Fruit fly (Drosophila melanogaster) whole organism, embryonic: Measurements from ENCODE around the gene CG9008.

Experiments used
- Abd-B ChIP-seq: fragments of 200-800 bp; sonication (Bioruptor generic); optimal IDR thresholded peaks from 2 replicates; lab custom pipeline; 2018; ENCODE audit warnings: missing biosample characterization, mild to moderate bottlenecking, missing genetic modification characterization, moderate library complexity
- BEAF-32 ChIP-seq: fragments of 200-800 bp; sonication (Bioruptor generic); optimal IDR thresholded peaks from 3 replicates; lab custom pipeline; 2017; ENCODE audit warnings: missing biosample characterization, missing genetic modification characterization, mild to moderate bottlenecking, moderate library complexity, missing genetic modification reagents
- Bgb ChIP-seq: fragments of 200-800 bp; sonication (Bioruptor generic); IDR thresholded peaks from 2 replicates; pipeline ENCODE4 v1.3.6; 2022; ENCODE audit warnings: missing biosample characterization, missing genetic modification characterization; ENCODE audit not compliant: partially characterized antibody
- CG1024 ChIP-seq: fragments of 200-800 bp; sonication (Bioruptor generic); IDR thresholded peaks from 2 replicates; pipeline ENCODE4 v1.3.6; 2022; ENCODE audit warnings: missing biosample characterization, missing genetic modification characterization
- CG10267 ChIP-seq: fragments of 200-800 bp; sonication (Bioruptor generic); optimal IDR thresholded peaks from 2 replicates; lab custom pipeline; 2018; ENCODE audit warnings: missing biosample characterization, mild to moderate bottlenecking, missing genetic modification characterization, moderate library complexity
- CG13424 ChIP-seq: fragments of 200-800 bp; sonication (Bioruptor generic); optimal IDR thresholded peaks from 2 replicates; lab custom pipeline; 2019; ENCODE audit warnings: missing biosample characterization, mild to moderate bottlenecking, missing genetic modification characterization, moderate library complexity
- CG1647 ChIP-seq: fragments of 200-800 bp; sonication (Bioruptor generic); optimal IDR thresholded peaks from 3 replicates; lab custom pipeline; 2016; ENCODE audit warnings: missing biosample characterization, missing genetic modification characterization
- CG1832 ChIP-seq: fragments of 200-800 bp; sonication (Bioruptor generic); optimal IDR thresholded peaks from 2 replicates; lab custom pipeline; 2017; ENCODE audit warnings: missing biosample characterization, mild to moderate bottlenecking, missing genetic modification characterization, inconsistent platforms
- CG2129 ChIP-seq: fragments of 200-800 bp; sonication (Bioruptor generic); IDR thresholded peaks from 2 replicates; pipeline ENCODE4 v1.3.6; 2022; ENCODE audit warnings: missing biosample characterization, missing genetic modification characterization; ENCODE audit not compliant: partially characterized antibody
- CG32532 ChIP-seq: fragments of 200-800 bp; sonication (Bioruptor generic); IDR thresholded peaks from 2 replicates; pipeline ENCODE4 v1.3.6; 2022; ENCODE audit warnings: missing biosample characterization, missing genetic modification characterization
- CG3995 ChIP-seq: fragments of 200-800 bp; sonication (Bioruptor generic); optimal IDR thresholded peaks from 3 replicates; lab custom pipeline; 2016; ENCODE audit warnings: missing biosample characterization, missing genetic modification characterization
- CG4404 ChIP-seq: fragments of 200-800 bp; sonication (Bioruptor generic); IDR thresholded peaks from 2 replicates; pipeline ENCODE4 v1.3.6; 2022; ENCODE audit warnings: missing biosample characterization, missing genetic modification characterization
- CG4707 ChIP-seq: fragments of 200-800 bp; sonication (Bioruptor generic); optimal IDR thresholded peaks from 2 replicates; lab custom pipeline; 2018; ENCODE audit warnings: missing biosample characterization, mild to moderate bottlenecking, missing genetic modification characterization, moderate library complexity
- CG8924 ChIP-seq: fragments of 200-800 bp; optimal IDR thresholded peaks from 3 replicates; lab custom pipeline; 2019; ENCODE audit warnings: missing biosample characterization, mild to moderate bottlenecking, missing genetic modification characterization, moderate library complexity
- CHES-1-like ChIP-seq: fragments of 200-800 bp; sonication (Bioruptor generic); optimal IDR thresholded peaks from 2 replicates; lab custom pipeline; 2016; ENCODE audit warnings: missing biosample characterization, missing genetic modification characterization
- D ChIP-seq, 2 experiments: fragments of 200-800 bp in 1 of 2; fragments of >200 bp in 1 of 2; sonication (Bioruptor generic) in 1 of 2; optimal IDR thresholded peaks; 2 replicates in 1 of 2; 3 replicates in 1 of 2; lab custom pipeline; 2017; ENCODE audit warnings: mild to moderate bottlenecking in 1 of 2, missing biosample characterization in 1 of 2, missing genetic modification characterization in 1 of 2, missing genetic modification reagents in 1 of 2
- E2f2 ChIP-seq: fragments of 200-800 bp; sonication (Bioruptor generic); IDR thresholded peaks from 2 replicates; pipeline ENCODE4 v1.3.6; 2022; ENCODE audit warnings: missing biosample characterization, missing genetic modification characterization
- HmgZ ChIP-seq: fragments of 200-800 bp; sonication (Bioruptor generic); optimal IDR thresholded peaks from 2 replicates; lab custom pipeline; 2018; ENCODE audit warnings: missing biosample characterization, mild to moderate bottlenecking, missing genetic modification characterization
- Lhr ChIP-seq: fragments of 200-800 bp; sonication (Bioruptor generic); optimal IDR thresholded peaks from 3 replicates; lab custom pipeline; 2017; ENCODE audit warnings: mild to moderate bottlenecking, missing biosample characterization, missing genetic modification reagents, missing genetic modification characterization
- Med ChIP-seq: fragments of 200-800 bp; sonication (Bioruptor generic); peaks from one replicate; lab custom pipeline; 2016; ENCODE audit warnings: missing biosample characterization, missing genetic modification characterization, mild to moderate bottlenecking, inconsistent platforms, moderate library complexity
- Myb ChIP-seq: fragments of 200-800 bp; sonication (Bioruptor generic); optimal IDR thresholded peaks from 2 replicates; lab custom pipeline; 2016; ENCODE audit warnings: missing biosample characterization, missing genetic modification characterization
- Opbp ChIP-seq: fragments of 200-800 bp; sonication (Bioruptor generic); IDR thresholded peaks from 3 replicates; pipeline ENCODE4 v1.3.6; 2022; ENCODE audit warnings: missing biosample characterization, missing genetic modification characterization; ENCODE audit not compliant: partially characterized antibody
- Pdp1 ChIP-seq, 2 experiments: fragments of 200-800 bp; sonication (Bioruptor generic); optimal IDR thresholded peaks; 3 replicates each; lab custom pipeline; 2016; ENCODE audit warnings: missing biosample characterization in 2 of 2, missing genetic modification characterization in 2 of 2, mild to moderate bottlenecking in 1 of 2, moderate library complexity in 1 of 2
- Poxn ChIP-seq: fragments of 200-800 bp; sonication (Bioruptor generic); IDR thresholded peaks from 2 replicates; pipeline ENCODE4 v1.3.6; 2022; ENCODE audit warnings: missing biosample characterization, missing genetic modification characterization
- Rx ChIP-seq: fragments of 200-800 bp; sonication (Bioruptor generic); IDR thresholded peaks from 2 replicates; pipeline ENCODE4 v1.3.6; 2022; ENCODE audit warnings: missing biosample characterization, missing genetic modification characterization
- Scr ChIP-seq: fragments of 200-800 bp; sonication (Bioruptor generic); IDR thresholded peaks from 2 replicates; pipeline ENCODE4 v1.3.6; 2022; ENCODE audit warnings: missing biosample characterization, missing genetic modification characterization; ENCODE audit not compliant: partially characterized antibody
- Sin3A ChIP-seq: fragments of >200 bp; optimal IDR thresholded peaks from 2 replicates; lab custom pipeline; 2018
- ac ChIP-seq: fragments of 200-800 bp; sonication (Bioruptor generic); optimal IDR thresholded peaks from 3 replicates; lab custom pipeline; 2017; ENCODE audit warnings: missing biosample characterization, mild to moderate bottlenecking, missing genetic modification characterization
- aop ChIP-seq: fragments of 200-800 bp; sonication (Bioruptor generic); IDR thresholded peaks from 2 replicates; pipeline ENCODE4 v1.3.6; 2022; ENCODE audit warnings: missing biosample characterization, missing genetic modification characterization
- ato ChIP-seq: fragments of 200-800 bp; sonication (Bioruptor generic); IDR thresholded peaks from 2 replicates; pipeline ENCODE4 v1.3.6; 2022; ENCODE audit warnings: missing biosample characterization, missing genetic modification characterization; ENCODE audit not compliant: partially characterized antibody
- disco-r ChIP-seq: fragments of 200-800 bp; sonication (Bioruptor generic); optimal IDR thresholded peaks from 2 replicates; lab custom pipeline; 2016; ENCODE audit warnings: missing biosample characterization, missing genetic modification characterization
- ems ChIP-seq: fragments of 200-800 bp; sonication (Bioruptor generic); optimal IDR thresholded peaks from 3 replicates; lab custom pipeline; 2016; ENCODE audit warnings: missing biosample characterization, missing genetic modification characterization
- gfzf ChIP-seq: fragments of 200-800 bp; sonication (Bioruptor generic); optimal IDR thresholded peaks from 2 replicates; lab custom pipeline; 2016; ENCODE audit warnings: missing biosample characterization, mild to moderate bottlenecking, missing genetic modification characterization, moderate library complexity
- insv ChIP-seq, 2 experiments: fragments of 200-800 bp; sonication (Bioruptor generic); optimal IDR thresholded peaks; 3 replicates each; lab custom pipeline; 2016 to 2018; ENCODE audit warnings: missing biosample characterization in 2 of 2, missing genetic modification characterization in 2 of 2
- inv ChIP-seq: fragments of 200-800 bp; sonication (Bioruptor generic); IDR thresholded peaks from 2 replicates; pipeline ENCODE4 v1.3.6; 2022; ENCODE audit warnings: missing biosample characterization, missing genetic modification characterization; ENCODE audit not compliant: partially characterized antibody
- mld ChIP-seq: fragments of 200-800 bp; sonication (Bioruptor generic); IDR thresholded peaks from 3 replicates; pipeline ENCODE4 v1.3.6; 2022; ENCODE audit warnings: missing biosample characterization, missing genetic modification characterization; ENCODE audit not compliant: partially characterized antibody
- nmo ChIP-seq: fragments of 200-800 bp; sonication (Bioruptor generic); optimal IDR thresholded peaks from 2 replicates; lab custom pipeline; 2018; ENCODE audit warnings: missing biosample characterization, mild to moderate bottlenecking, missing genetic modification characterization, moderate library complexity
- oc ChIP-seq: fragments of 200-800 bp; sonication (Bioruptor generic); optimal IDR thresholded peaks from 2 replicates; lab custom pipeline; 2018; ENCODE audit warnings: missing biosample characterization, mild to moderate bottlenecking, missing genetic modification characterization, moderate library complexity
- onecut ChIP-seq: fragments of 200-800 bp; sonication (Bioruptor generic); IDR thresholded peaks from 2 replicates; pipeline ENCODE4 v1.3.6; 2022; ENCODE audit warnings: missing biosample characterization, missing genetic modification characterization
- pfk ChIP-seq: fragments of 200-800 bp; sonication (Bioruptor generic); optimal IDR thresholded peaks from 2 replicates; lab custom pipeline; 2018; ENCODE audit warnings: missing biosample characterization, mild to moderate bottlenecking, missing genetic modification characterization, moderate library complexity
- pum ChIP-seq: fragments of 200-800 bp; sonication (Bioruptor generic); optimal IDR thresholded peaks from 2 replicates; lab custom pipeline; 2016; ENCODE audit warnings: missing biosample characterization, missing genetic modification characterization
- row ChIP-seq: fragments of 200-800 bp; sonication (Bioruptor generic); IDR thresholded peaks from 3 replicates; pipeline ENCODE4 v1.3.6; 2022; ENCODE audit warnings: missing biosample characterization, missing genetic modification characterization
- sens ChIP-seq: fragments of 200-800 bp; sonication (Bioruptor generic); peaks from one replicate; lab custom pipeline; 2016; ENCODE audit warnings: missing biosample characterization, missing genetic modification characterization
- sna ChIP-seq: fragments of 200-800 bp; sonication (Bioruptor generic); IDR thresholded peaks from 2 replicates; pipeline ENCODE4 v1.3.6; 2022; ENCODE audit warnings: missing biosample characterization, missing genetic modification characterization; ENCODE audit not compliant: partially characterized antibody
- stwl ChIP-seq: fragments of 200-800 bp; sonication (Bioruptor generic); optimal IDR thresholded peaks from 3 replicates; lab custom pipeline; 2018; ENCODE audit warnings: missing biosample characterization, mild to moderate bottlenecking, missing genetic modification characterization, moderate library complexity
- unc-4 ChIP-seq: fragments of 200-800 bp; sonication (Bioruptor generic); IDR thresholded peaks from 2 replicates; pipeline ENCODE4 v1.3.6; 2022; ENCODE audit warnings: missing biosample characterization, missing genetic modification characterization; ENCODE audit not compliant: partially characterized antibody
- vfl ChIP-seq: fragments of 200-800 bp; sonication (Bioruptor generic); optimal IDR thresholded peaks from 2 replicates; lab custom pipeline; 2016; ENCODE audit warnings: missing biosample characterization, missing genetic modification characterization
- zen2 ChIP-seq: fragments of 200-800 bp; sonication (Bioruptor generic); IDR thresholded peaks from 3 replicates; pipeline ENCODE4 v1.3.6; 2022; ENCODE audit warnings: missing biosample characterization, missing genetic modification characterization; ENCODE audit not compliant: partially characterized antibody
- zf30C ChIP-seq: fragments of 200-800 bp; sonication (Bioruptor generic); optimal IDR thresholded peaks from 3 replicates; lab custom pipeline; 2018; ENCODE audit warnings: missing biosample characterization, mild to moderate bottlenecking, missing genetic modification characterization

The CG9008 gene

dm6 chr2L:13829540-13829939, 49.6 kb upstream of the CG9008 start, which contains the start of the genes Arpc1 and Orc5 (continued):
- peak; percentile 80; the same call in 1 of the 2 replicates for TF ChIP-seq inv (GFP tag; lab: Robert Waterston, UW)
- TF ChIP-seq stwl (tag; lab: Kevin White, UChicago) = peak; percentile 48
- TF ChIP-seq onecut = peak; percentile 48
- peak in 1 of 2 experiments; percentile 84 for TF ChIP-seq Pdp1 (GFP tag; optimal IDR thresholded peaks at IDR 0.05; lab: Kevin White, UChicago)
- TF ChIP-seq Rx (GFP tag; lab: Robert Waterston, UW) = no peak
- TF ChIP-seq CG3995 = peak; percentile 11
- no peak for TF ChIP-seq ac (GFP tag; lab: Kevin White, UChicago)
- no peak for TF ChIP-seq CG13424 (tag; lab: Kevin White, UChicago)
- TF ChIP-seq ems = no peak
- no peak for TF ChIP-seq CG1647 (GFP tag; lab: Kevin White, UChicago)
- peak; percentile 7 for TF ChIP-seq vfl (GFP tag; lab: Kevin White, UChicago)
- peak; percentile 83 for TF ChIP-seq Myb (GFP tag; lab: Kevin White, UChicago)
- TF ChIP-seq insv (GFP tag; optimal IDR thresholded peaks at IDR 0.05; lab: Kevin White, UChicago) = peak in 1 of 2 experiments; percentile 4
- peak; percentile 36; the same call in 1 of the 3 replicates for TF ChIP-seq row
- TF ChIP-seq CG1024 (GFP tag; lab: Robert Waterston, UW) = no peak
- no peak for TF ChIP-seq zf30C (GFP tag; lab: Kevin White, UChicago)
- TF ChIP-seq unc-4 (GFP tag; lab: Robert Waterston, UW) = peak; percentile 96
- TF ChIP-seq nmo = peak; percentile 52
- no peak for TF ChIP-seq CG32532 (GFP tag; lab: Robert Waterston, UW)
- peak; percentile 72 for TF ChIP-seq zen2
- TF ChIP-seq gfzf (GFP tag; lab: Kevin White, UChicago) = peak; percentile 93
- peak; percentile 1 for TF ChIP-seq CG8924 (tag; lab: Kevin White, UChicago)
- peak; percentile 89 for TF ChIP-seq Opbp (GFP tag; lab: Robert Waterston, UW)
- TF ChIP-seq CG10267 (tag; lab: Kevin White, UChicago) = peak; percentile 62
- TF ChIP-seq Scr (GFP tag; lab: Robert Waterston, UW) = peak; percentile 86
- no peak for TF ChIP-seq CG4404 (GFP tag; lab: Robert Waterston, UW)
- TF ChIP-seq mld (GFP tag; lab: Robert Waterston, UW) = peak; percentile 81; the same call in 1 of the 3 replicates
- TF ChIP-seq pum = no peak
- TF ChIP-seq Poxn = no peak
- TF ChIP-seq BEAF-32 (GFP tag; lab: Kevin White, UChicago) = peak; percentile 96
- no peak for TF ChIP-seq sens (GFP tag; lab: Kevin White, UChicago)
- TF ChIP-seq CG1832 = no peak
- TF ChIP-seq aop (GFP tag; lab: Robert Waterston, UW) = no peak
- TF ChIP-seq Lhr (GFP tag; lab: Kevin White, UChicago) = peak; percentile 69
- TF ChIP-seq D (optimal IDR thresholded peaks at IDR 0.05; lab: Kevin White, UChicago) = peak; percentile 10
- TF ChIP-seq D (GFP tag; optimal IDR thresholded peaks at IDR 0.05; lab: Kevin White, UChicago) = no peak
- peak; percentile 81 for TF ChIP-seq ato (GFP tag; lab: Robert Waterston, UW)
- peak; percentile 90 for TF ChIP-seq E2f2 (GFP tag; lab: Robert Waterston, UW)
- peak; percentile 58 for TF ChIP-seq Sin3A
- peak; percentile 17 for TF ChIP-seq Abd-B (GFP tag; lab: Kevin White, UChicago)
- peak; percentile 76 for TF ChIP-seq Med (GFP tag; lab: Kevin White, UChicago)
- peak; percentile 54 for TF ChIP-seq CHES-1-like (GFP tag; lab: Kevin White, UChicago)
- no peak for TF ChIP-seq disco-r (GFP tag; lab: Kevin White, UChicago)
- TF ChIP-seq oc (tag; lab: Kevin White, UChicago) = no peak
- peak; percentile 84 for TF ChIP-seq sna (GFP tag; lab: Robert Waterston, UW)
- TF ChIP-seq pfk (GFP tag; lab: Kevin White, UChicago) = no peak
- peak; percentile 82 for TF ChIP-seq CG2129
- TF ChIP-seq HmgZ (tag; lab: Kevin White, UChicago) = peak; percentile 67
- peak; percentile 87 for TF ChIP-seq Bgb (GFP tag; lab: Robert Waterston, UW)
- no peak for TF ChIP-seq CG4707 (GFP tag; lab: Kevin White, UChicago)
